Worm (Caenorhabditis elegans) whole organism, L4 larva: ENCODE measurements around the gene hlh-6.

Experiments
- F10B5.3 ChIP-seq: sonication (generic microtip); optimal IDR thresholded peaks from 2 replicates; lab custom pipeline; 2016; ENCODE audit warnings: mild to moderate bottlenecking, missing genetic modification characterization, missing compliant biosample characterization
- F26F4.8 ChIP-seq: fragments of 200-800 bp; sonication (Bioruptor generic); conservative IDR thresholded peaks from 2 replicates; pipeline ENCODE4 v1.3.6; 2022; ENCODE audit warnings: missing genetic modification characterization, missing compliant biosample characterization
- F44E2.7 ChIP-seq: fragments of 200-800 bp; sonication (Bioruptor generic); IDR thresholded peaks from 2 replicates; pipeline ENCODE4 v2.1.2; 2022; ENCODE audit warnings: missing genetic modification characterization, missing compliant biosample characterization
- R02D3.7 ChIP-seq: fragments of 150-350 bp; sonication (generic microtip); optimal IDR thresholded peaks from 3 replicates; lab custom pipeline; 2014; ENCODE audit warnings: missing biosample characterization, missing genetic modification characterization
- T26A8.4 ChIP-seq: fragments of 200-800 bp; sonication (Bioruptor generic); IDR thresholded peaks from 2 replicates; pipeline ENCODE4 v1.3.6; 2022; ENCODE audit warnings: missing genetic modification characterization, missing compliant biosample characterization
- Y105C5A.15 ChIP-seq: fragments of 200-800 bp; sonication (Bioruptor generic); IDR thresholded peaks from 2 replicates; pipeline ENCODE4 v1.3.6; 2022; ENCODE audit warnings: missing genetic modification characterization, missing compliant biosample characterization
- Y75B8A.6 ChIP-seq: fragments of 200-800 bp; sonication (Bioruptor generic); IDR thresholded peaks from 2 replicates; pipeline ENCODE4 v1.3.6; 2022; ENCODE audit warnings: missing genetic modification reagents, missing genetic modification characterization, missing compliant biosample characterization
- ZK337.2 ChIP-seq: fragments of 200-800 bp; sonication (Bioruptor generic); IDR thresholded peaks from 2 replicates; pipeline ENCODE4 v1.3.6; 2022; ENCODE audit warnings: missing genetic modification reagents, missing genetic modification characterization, missing compliant biosample characterization
- aha-1 ChIP-seq: fragments of 150-350 bp; peaks from one replicate; lab custom pipeline; 2014; ENCODE audit warnings: missing biosample characterization, missing genetic modification characterization
- aly-2 ChIP-seq: sonication (generic microtip); optimal IDR thresholded peaks from 2 replicates; lab custom pipeline; 2018; ENCODE audit warnings: missing biosample characterization, missing genetic modification characterization
- ceh-20 ChIP-seq: fragments of 200-800 bp; sonication (Bioruptor generic); IDR thresholded peaks from 2 replicates; pipeline ENCODE4 v1.3.6; 2022; ENCODE audit warnings: missing genetic modification reagents, missing genetic modification characterization, missing compliant biosample characterization
- ceh-28 ChIP-seq: fragments of 150-350 bp; optimal IDR thresholded peaks from 2 replicates; lab custom pipeline; 2014; ENCODE audit warnings: missing biosample characterization, missing genetic modification reagents, missing genetic modification characterization
- ceh-44 ChIP-seq: fragments of 200-800 bp; sonication (Bioruptor generic); IDR thresholded peaks from 2 replicates; pipeline ENCODE4 v1.3.6; 2022; ENCODE audit warnings: missing genetic modification reagents, missing genetic modification characterization, missing compliant biosample characterization
- ceh-82 ChIP-seq: sonication (generic microtip); optimal IDR thresholded peaks from 2 replicates; lab custom pipeline; 2017; ENCODE audit warnings: missing biosample characterization, missing genetic modification characterization
- dmd-6 ChIP-seq: fragments of 200-800 bp; sonication (Bioruptor generic); IDR thresholded peaks from 2 replicates; pipeline ENCODE4 v1.3.6; 2022; ENCODE audit warnings: missing genetic modification reagents, missing genetic modification characterization, missing compliant biosample characterization
- dmd-8 ChIP-seq: fragments of 200-800 bp; sonication (Bioruptor generic); IDR thresholded peaks from 2 replicates; pipeline ENCODE4 v1.3.6; 2022; ENCODE audit warnings: missing genetic modification characterization, missing compliant biosample characterization
- dmd-9 ChIP-seq: fragments of 200-800 bp; sonication (Bioruptor generic); IDR thresholded peaks from 2 replicates; pipeline ENCODE4 v1.3.6; 2022; ENCODE audit warnings: missing genetic modification reagents, missing genetic modification characterization, missing compliant biosample characterization
- dpl-1 ChIP-seq: fragments of 150-350 bp; optimal IDR thresholded peaks from 2 replicates; lab custom pipeline; 2014; ENCODE audit warnings: missing biosample characterization, missing genetic modification reagents, missing genetic modification characterization
- dve-1 ChIP-seq: sonication (generic microtip); optimal IDR thresholded peaks from 2 replicates; lab custom pipeline; 2017; ENCODE audit warnings: antibody characterized with exemption, mild to moderate bottlenecking, missing genetic modification characterization, missing compliant biosample characterization; ENCODE audit not compliant: insufficient read depth
- fos-1 ChIP-seq: fragments of 150-350 bp; optimal IDR thresholded peaks from 2 replicates; lab custom pipeline; 2014; ENCODE audit warnings: missing biosample characterization, missing genetic modification characterization
- gei-8 ChIP-seq: fragments of 200-800 bp; sonication (Bioruptor generic); optimal IDR thresholded peaks from 2 replicates; lab custom pipeline; 2018; ENCODE audit warnings: mild to moderate bottlenecking, missing genetic modification characterization, missing compliant biosample characterization
- hlh-30 ChIP-seq: sonication (generic microtip); optimal IDR thresholded peaks from 2 replicates; lab custom pipeline; 2017; ENCODE audit warnings: antibody characterized with exemption, mild to moderate bottlenecking, missing genetic modification characterization, missing compliant biosample characterization; ENCODE audit not compliant: insufficient read depth
- lim-7 ChIP-seq: fragments of 200-800 bp; sonication (Bioruptor generic); IDR thresholded peaks from 2 replicates; pipeline ENCODE4 v1.3.6; 2022; ENCODE audit warnings: missing genetic modification characterization, missing compliant biosample characterization
- lin-1 ChIP-seq: fragments of 200-800 bp; sonication (Bioruptor generic); IDR thresholded peaks from 2 replicates; pipeline ENCODE4 v1.3.6; 2022; ENCODE audit warnings: missing genetic modification reagents, missing genetic modification characterization, missing compliant biosample characterization
- lin-15B ChIP-seq: fragments of 150-350 bp; sonication (generic microtip); optimal IDR thresholded peaks from 3 replicates; lab custom pipeline; 2014; ENCODE audit warnings: missing biosample characterization, missing genetic modification characterization
- mep-1 ChIP-seq: fragments of 150-350 bp; sonication (generic microtip); optimal IDR thresholded peaks from 3 replicates; lab custom pipeline; 2014; ENCODE audit warnings: missing biosample characterization, missing genetic modification characterization
- nhr-11 ChIP-seq: fragments of 150-350 bp; optimal IDR thresholded peaks from 2 replicates; lab custom pipeline; 2014; ENCODE audit warnings: missing biosample characterization, missing genetic modification characterization
- nhr-42 ChIP-seq: fragments of 200-800 bp; sonication (Bioruptor generic); IDR thresholded peaks from 2 replicates; pipeline ENCODE4 v1.3.6; 2022; ENCODE audit warnings: missing genetic modification characterization, missing compliant biosample characterization
- nhr-6 ChIP-seq: fragments of 150-350 bp; optimal IDR thresholded peaks from 2 replicates; lab custom pipeline; 2014; ENCODE audit warnings: missing biosample characterization, missing genetic modification characterization
- nhr-76 ChIP-seq: fragments of 150-350 bp; optimal IDR thresholded peaks from 2 replicates; lab custom pipeline; 2014; ENCODE audit warnings: missing biosample characterization, missing genetic modification characterization
- pha-4 ChIP-seq, 2 experiments: fragments of 150-350 bp in 1 of 2; fragments of 200-800 bp in 1 of 2; sonication (Bioruptor generic) in 1 of 2; IDR thresholded peaks in 1 of 2; optimal IDR thresholded peaks in 1 of 2; 2 replicates each; pipeline versions ENCODE4 v1.3.6 to Lab custom; 2014 to 2022; ENCODE audit warnings: missing genetic modification characterization in 2 of 2, missing genetic modification reagents in 2 of 2, missing biosample characterization in 1 of 2, missing compliant biosample characterization in 1 of 2
- php-3 ChIP-seq: fragments of 200-800 bp; sonication (Bioruptor generic); IDR thresholded peaks from 2 replicates; pipeline ENCODE4 v1.3.6; 2022; ENCODE audit warnings: missing genetic modification reagents, missing genetic modification characterization, missing compliant biosample characterization
- saeg-2 ChIP-seq: fragments of 200-800 bp; sonication (Bioruptor generic); IDR thresholded peaks from 2 replicates; pipeline ENCODE4 v1.3.6; 2022; ENCODE audit warnings: missing genetic modification reagents, missing genetic modification characterization, missing compliant biosample characterization
- sdz-12 ChIP-seq: fragments of 200-800 bp; sonication (Bioruptor generic); optimal IDR thresholded peaks from 2 replicates; lab custom pipeline; 2018; ENCODE audit warnings: mild to moderate bottlenecking, missing genetic modification characterization, missing compliant biosample characterization
- set-16 ChIP-seq: fragments of 200-800 bp; sonication (Bioruptor generic); IDR thresholded peaks from 2 replicates; pipeline ENCODE4 v1.3.6; 2022; ENCODE audit warnings: missing genetic modification reagents, missing genetic modification characterization, missing compliant biosample characterization
- skn-1 ChIP-seq: fragments of 150-350 bp; optimal IDR thresholded peaks from 2 replicates; lab custom pipeline; 2014; ENCODE audit warnings: missing biosample characterization, missing genetic modification characterization
- snpc-1.2 ChIP-seq: fragments of 200-800 bp; sonication (Bioruptor generic); IDR thresholded peaks from 2 replicates; pipeline ENCODE4 v1.3.6; 2022; ENCODE audit warnings: missing genetic modification reagents, missing genetic modification characterization, missing compliant biosample characterization
- unc-130 ChIP-seq: sonication (generic microtip); optimal IDR thresholded peaks from 2 replicates; lab custom pipeline; 2016; ENCODE audit warnings: missing genetic modification reagents, missing genetic modification characterization, missing compliant biosample characterization
- zfp-3 ChIP-seq: fragments of 200-800 bp; sonication (Bioruptor generic); conservative IDR thresholded peaks from 2 replicates; pipeline ENCODE4 v1.3.6; 2022; ENCODE audit warnings: missing genetic modification reagents, missing genetic modification characterization, missing compliant biosample characterization
- ztf-11 ChIP-seq: fragments of 150-350 bp; optimal IDR thresholded peaks from 2 replicates; lab custom pipeline; 2014; ENCODE audit warnings: missing biosample characterization, missing genetic modification characterization

hlh-6 gene

ce11 chrII:9566045-9566444, 48.6 kb downstream of the hlh-6 start (continued):
- TF ChIP-seq pha-4 (GFP tag; IDR thresholded peaks at IDR 0.05; lab: Robert Waterston, UW) (peak; percentile 88; the same call in 1 of the 2 replicates), pha-4 (tag; optimal IDR thresholded peaks at IDR 0.05; lab: Kevin White, UChicago) (no peak), mep-1 (tag; lab: Kevin White, UChicago) (peak; percentile 64), F26F4.8 (GFP tag; lab: Robert Waterston, UW) (peak; percentile 97), ceh-28 (tag; lab: Kevin White, UChicago) (no peak), saeg-2 (0 out of 2 replicates have a peak, but pooled peaks have one; percentile 46), ztf-11 (tag; lab: Kevin White, UChicago) (no peak), set-16 (peak; percentile 20; the same call in 1 of the 2 replicates), dpl-1 (GFP tag; lab: Kevin White, UChicago) (peak; percentile 20), unc-130 (GFP tag; lab: Kevin White, UChicago) (peak; percentile 63), lin-1 (GFP tag; lab: Robert Waterston, UW) (peak; percentile 83), dmd-6 (GFP tag; lab: Robert Waterston, UW) (peak; percentile 67), snpc-1.2 (GFP tag; lab: Robert Waterston, UW) (peak; percentile 73), R02D3.7 (tag; lab: Kevin White, UChicago) (no peak), hlh-30 (tag; lab: Kevin White, UChicago) (peak; percentile 54), aha-1 (tag; lab: Kevin White, UChicago) (peak; percentile 98), Y75B8A.6 (GFP tag; lab: Robert Waterston, UW) (peak; percentile 72; the same call in 1 of the 2 replicates), nhr-11 (tag; lab: Kevin White, UChicago) (peak; percentile 71), aly-2 (tag; lab: Kevin White, UChicago) (peak; percentile 39), nhr-76 (tag; lab: Kevin White, UChicago) (no peak), ZK337.2 (GFP tag; lab: Robert Waterston, UW) (peak; percentile 70), gei-8 (peak; percentile 53), fos-1 (no peak), skn-1 (tag; lab: Kevin White, UChicago) (no peak), nhr-42 (GFP tag; lab: Robert Waterston, UW) (no peak), F10B5.3 (tag; lab: Kevin White, UChicago) (no peak), dmd-8 (GFP tag; lab: Robert Waterston, UW) (peak; percentile 93), dmd-9 (peak; percentile 57; the same call in 1 of the 2 replicates), F44E2.7 (GFP tag; lab: Robert Waterston, UW) (peak; percentile 85; the same call in 1 of the 2 replicates), lim-7 (GFP tag; lab: Robert Waterston, UW) (peak; percentile 97), sdz-12 (GFP tag; lab: Kevin White, UChicago) (peak; percentile 69), nhr-6 (peak; percentile 14), ceh-20 (peak; percentile 76; the same call in 1 of the 2 replicates), ceh-44 (GFP tag; lab: Robert Waterston, UW) (0 out of 2 replicates have a peak, but pooled peaks have one; percentile 46), lin-15B (no peak), dve-1 (tag; lab: Kevin White, UChicago) (peak; percentile 41), T26A8.4 (peak; percentile 65; the same call in 1 of the 2 replicates), Y105C5A.15 (GFP tag; lab: Robert Waterston, UW) (peak; percentile 79; the same call in 1 of the 2 replicates), php-3 (peak; percentile 69; the same call in 1 of the 2 replicates), ceh-82 (tag; lab: Kevin White, UChicago) (no peak), zfp-3 (GFP tag; lab: Robert Waterston, UW) (peak; percentile 49; the same call in 1 of the 2 replicates)
